Worm (Caenorhabditis elegans) whole organism, mixed stage, embryonic: ENCODE measurements around the gene sqv-8.
A peak's percentile ranks its signal among the peaks of the same experiment; 100 is the strongest.

Experiments used
- M03D4.4 ChIP-seq: sonication (generic microtip); optimal IDR thresholded peaks from 2 replicates; lab custom pipeline; 2017; ENCODE audit warnings: mild to moderate bottlenecking, missing genetic modification characterization, missing compliant biosample characterization
- bed-3 ChIP-seq: fragments of 200-800 bp; sonication (Bioruptor generic); optimal IDR thresholded peaks from 3 replicates; lab custom pipeline; 2018; ENCODE audit warnings: mild to moderate bottlenecking, missing genetic modification characterization, moderate library complexity, missing compliant biosample characterization
- blmp-1 ChIP-seq: fragments of 150-350 bp; optimal IDR thresholded peaks from 2 replicates; lab custom pipeline; 2014; ENCODE audit warnings: missing biosample characterization, missing genetic modification characterization
- ceh-39 ChIP-seq: fragments of 150-350 bp; optimal IDR thresholded peaks from 2 replicates; lab custom pipeline; 2014; ENCODE audit warnings: missing biosample characterization, missing genetic modification characterization
- ceh-43 ChIP-seq: fragments of 200-800 bp; sonication (Bioruptor generic); optimal IDR thresholded peaks from 2 replicates; lab custom pipeline; 2018; ENCODE audit warnings: mild to moderate bottlenecking, missing genetic modification characterization, moderate library complexity, missing compliant biosample characterization
- ceh-83 ChIP-seq: fragments of 200-800 bp; sonication (Bioruptor generic); optimal IDR thresholded peaks from 2 replicates; lab custom pipeline; 2018; ENCODE audit warnings: mild to moderate bottlenecking, missing genetic modification characterization, missing compliant biosample characterization
- ces-1 ChIP-seq: fragments of 150-350 bp; optimal IDR thresholded peaks from 2 replicates; lab custom pipeline; 2014; ENCODE audit warnings: missing biosample characterization, missing genetic modification reagents, missing genetic modification characterization
- elt-1 ChIP-seq: sonication (generic microtip); optimal IDR thresholded peaks from 2 replicates; lab custom pipeline; 2017; ENCODE audit warnings: missing genetic modification characterization, mild to moderate bottlenecking, missing compliant biosample characterization, antibody characterized with exemption, moderate library complexity, borderline replicate concordance; ENCODE audit not compliant: insufficient read depth
- elt-3 ChIP-seq: fragments of 150-350 bp; optimal IDR thresholded peaks from 2 replicates; lab custom pipeline; 2014; ENCODE audit warnings: missing biosample characterization, missing genetic modification characterization
- flh-1 ChIP-seq: fragments of 200-800 bp; sonication (Bioruptor generic); optimal IDR thresholded peaks from 2 replicates; lab custom pipeline; 2018; ENCODE audit warnings: mild to moderate bottlenecking, missing genetic modification characterization, moderate library complexity, missing compliant biosample characterization
- ham-2 ChIP-seq: fragments of 200-800 bp; sonication (Bioruptor generic); optimal IDR thresholded peaks from 2 replicates; lab custom pipeline; 2018; ENCODE audit warnings: mild to moderate bottlenecking, missing genetic modification characterization, missing compliant biosample characterization
- hlh-1 ChIP-seq: fragments of 150-350 bp; optimal IDR thresholded peaks from 2 replicates; lab custom pipeline; 2014; ENCODE audit warnings: missing biosample characterization, missing genetic modification reagents, missing genetic modification characterization
- lin-13 ChIP-seq: fragments of 150-350 bp; optimal IDR thresholded peaks from 2 replicates; lab custom pipeline; 2014; ENCODE audit warnings: missing biosample characterization, missing genetic modification characterization
- lsy-2 ChIP-seq: fragments of 150-350 bp; optimal IDR thresholded peaks from 2 replicates; lab custom pipeline; 2014; ENCODE audit warnings: missing biosample characterization, missing genetic modification characterization
- mep-1 ChIP-seq: fragments of 150-350 bp; optimal IDR thresholded peaks from 2 replicates; lab custom pipeline; 2017; ENCODE audit warnings: missing biosample characterization, missing genetic modification reagents, missing genetic modification characterization, inconsistent platforms
- mls-2 ChIP-seq: sonication (generic microtip); optimal IDR thresholded peaks from 2 replicates; lab custom pipeline; 2016; ENCODE audit warnings: mild to moderate bottlenecking, missing genetic modification characterization, moderate library complexity, missing compliant biosample characterization
- nhr-12 ChIP-seq: fragments of 150-350 bp; optimal IDR thresholded peaks from 2 replicates; lab custom pipeline; 2014; ENCODE audit warnings: missing biosample characterization, missing genetic modification characterization
- nhr-2 ChIP-seq: fragments of 150-350 bp; optimal IDR thresholded peaks from 2 replicates; lab custom pipeline; 2014; ENCODE audit warnings: missing biosample characterization, missing genetic modification characterization
- nhr-28 ChIP-seq: fragments of 150-350 bp; optimal IDR thresholded peaks from 2 replicates; lab custom pipeline; 2014; ENCODE audit warnings: missing biosample characterization, missing genetic modification characterization
- nhr-76 ChIP-seq: sonication (generic microtip); optimal IDR thresholded peaks from 2 replicates; lab custom pipeline; 2017; ENCODE audit warnings: missing biosample characterization, missing genetic modification characterization
- pha-4 ChIP-seq: fragments of 150-350 bp; optimal IDR thresholded peaks from 2 replicates; lab custom pipeline; 2018; ENCODE audit warnings: missing biosample characterization, missing genetic modification reagents, missing genetic modification characterization
- sem-2 ChIP-seq: fragments of 200-800 bp; sonication (Bioruptor generic); optimal IDR thresholded peaks from 2 replicates; lab custom pipeline; 2018; ENCODE audit warnings: mild to moderate bottlenecking, missing genetic modification characterization, missing compliant biosample characterization
- snpc-4 ChIP-seq: fragments of 150-350 bp; optimal IDR thresholded peaks from 2 replicates; lab custom pipeline; 2014; ENCODE audit warnings: missing biosample characterization, missing genetic modification characterization
- sptf-1 ChIP-seq: sonication (generic microtip); optimal IDR thresholded peaks from 2 replicates; lab custom pipeline; 2017; ENCODE audit warnings: mild to moderate bottlenecking, missing genetic modification characterization, moderate library complexity, missing compliant biosample characterization
- tbx-8 ChIP-seq: fragments of 200-800 bp; sonication (Bioruptor generic); optimal IDR thresholded peaks from 2 replicates; lab custom pipeline; 2018; ENCODE audit warnings: mild to moderate bottlenecking, missing genetic modification characterization, moderate library complexity, missing compliant biosample characterization
- unc-120 ChIP-seq: sonication (generic microtip); optimal IDR thresholded peaks from 2 replicates; lab custom pipeline; 2017; ENCODE audit warnings: missing genetic modification characterization, missing compliant biosample characterization; ENCODE audit not compliant: poor library complexity, severe bottlenecking
- unc-39 ChIP-seq: fragments of 150-350 bp; optimal IDR thresholded peaks from 2 replicates; lab custom pipeline; 2014; ENCODE audit warnings: missing biosample characterization, missing genetic modification characterization
- unc-62 ChIP-seq: fragments of 150-350 bp; optimal IDR thresholded peaks from 2 replicates; lab custom pipeline; 2014; ENCODE audit warnings: missing biosample characterization, missing genetic modification reagents, missing genetic modification characterization
- zip-8 ChIP-seq: fragments of 150-350 bp; optimal IDR thresholded peaks from 2 replicates; lab custom pipeline; 2014; ENCODE audit warnings: missing biosample characterization, missing genetic modification characterization
- ztf-11 ChIP-seq: fragments of 150-350 bp; optimal IDR thresholded peaks from 2 replicates; lab custom pipeline; 2014; ENCODE audit warnings: missing biosample characterization, missing genetic modification characterization

The sqv-8 gene

ce11 chrII:9649191-9649590 is 2.4 kb downstream of the sqv-8 start, which contains the start of gene ZK1307.9:
Gene ZK1307.9, plus strand, starts transcription at chrII:9649491.
- TF ChIP-seq lin-13 (tag; lab: Kevin White, UChicago) (no peak), tbx-8 (GFP tag; lab: Kevin White, UChicago) (no peak), bed-3 (GFP tag; lab: Kevin White, UChicago) (no peak), mep-1 (no peak), ceh-43 (no peak), nhr-28 (no peak), nhr-12 (tag; lab: Kevin White, UChicago) (no peak), nhr-76 (tag; lab: Kevin White, UChicago) (no peak), blmp-1 (tag; lab: Kevin White, UChicago) (no peak), elt-3 (no peak), lsy-2 (tag; lab: Kevin White, UChicago) (no peak)

- no peak for TF ChIP-seq pha-4
- TF ChIP-seq nhr-2 (tag; lab: Kevin White, UChicago), result no peak
- TF ChIP-seq flh-1, result no peak
- TF ChIP-seq ceh-83 (GFP tag; lab: Kevin White, UChicago), result no peak
- no peak for TF ChIP-seq hlh-1 (tag; lab: Kevin White, UChicago)
- no peak for TF ChIP-seq M03D4.4
- TF ChIP-seq lsy-2 (tag; lab: Kevin White, UChicago), result no peak
These were observed 4.9 kb downstream of the sqv-8 start, which contains the start of gene ZK1307.4 for ce11 chrII:9651700-9652099. Gene ZK1307.4, minus strand, starts transcription at chrII:9651800.

ce11 chrII:9652919-9653318 is 6.1 kb downstream of the sqv-8 start, which contains the start of gene ZK1307.3:
Gene ZK1307.3, minus strand, starts transcription at chrII:9653019.
- TF ChIP-seq lsy-2 (tag; lab: Kevin White, UChicago), result no peak

ce11 chrII:9653679-9654078 is 6.9 kb downstream of the sqv-8 start, which contains the start of gene ZK1307.2:
Gene ZK1307.2, minus strand, starts transcription at chrII:9653952.
- TF ChIP-seq ham-2 (GFP tag; lab: Kevin White, UChicago), result no peak

ce11 chrII:9655530-9656139 is 8.9 kb downstream of the sqv-8 start, which contains the start of gene ZK1307.1:
Gene ZK1307.1, minus strand, starts transcription at chrII:9655580.
- peak; percentile 69 for TF ChIP-seq zip-8
- peak; percentile 39 for TF ChIP-seq unc-62
- peak; percentile 12 for TF ChIP-seq elt-1 (tag; lab: Kevin White, UChicago)
- no peak for TF ChIP-seq mls-2 (tag; lab: Kevin White, UChicago)

- TF ChIP-seq sptf-1 (tag; lab: Kevin White, UChicago) (no peak), ces-1 (GFP tag; lab: Kevin White, UChicago) (no peak), sem-2 (GFP tag; lab: Kevin White, UChicago) (no peak), bed-3 (GFP tag; lab: Kevin White, UChicago) (no peak), hlh-1 (tag; lab: Kevin White, UChicago) (no peak)
- TF ChIP-seq, all 35 proteins: peak for 0
These were observed 9.5 kb downstream of the sqv-8 start, which contains the start of gene gstk-1 for ce11 chrII:9656210-9656755. Gene gstk-1, plus strand, starts transcription at chrII:9656705.

ce11 chrII:9658915-9659314 is 12.1 kb downstream of the sqv-8 start, which contains the start of gene ZK1320.2:
Gene ZK1320.2, minus strand, starts transcription at chrII:9659002.
- TF ChIP-seq unc-120 (tag; lab: Kevin White, UChicago) (no peak), mep-1 (no peak), M03D4.4 (no peak), ztf-11 (tag; lab: Kevin White, UChicago) (no peak), blmp-1 (tag; lab: Kevin White, UChicago) (no peak), sem-2 (GFP tag; lab: Kevin White, UChicago) (no peak), lin-13 (tag; lab: Kevin White, UChicago) (no peak), pha-4 (no peak), ceh-39 (tag; lab: Kevin White, UChicago) (no peak), snpc-4 (no peak), lsy-2 (tag; lab: Kevin White, UChicago) (no peak), flh-1 (no peak), hlh-1 (tag; lab: Kevin White, UChicago) (no peak), mls-2 (tag; lab: Kevin White, UChicago) (no peak), elt-3 (no peak), unc-39 (tag; lab: Kevin White, UChicago) (no peak)
